Worm (Caenorhabditis elegans): ENCODE measurements around the gene sprr-1.

sprr-1 gene

DNA sequence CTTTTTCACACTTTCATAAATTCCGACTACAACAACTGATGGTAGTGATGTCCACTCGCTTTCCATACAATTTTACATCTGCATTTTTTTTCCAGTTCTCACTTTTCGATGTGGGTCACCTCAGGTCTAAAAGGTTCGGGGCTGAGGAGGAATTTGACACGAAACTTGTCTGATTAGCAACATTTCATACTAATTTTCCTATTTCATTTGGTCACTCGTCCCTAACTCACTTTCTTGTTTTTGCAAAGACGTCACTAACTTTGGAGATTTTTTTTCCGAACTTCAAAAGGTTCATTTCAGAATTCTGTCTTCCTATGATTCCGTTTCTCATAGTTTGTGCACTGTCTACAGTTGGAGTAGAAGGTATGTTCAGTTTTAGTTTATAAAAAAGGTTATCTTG lies 21.7 kb downstream of the sprr-1 start, which contains the start of gene H13N06.2:
H13N06.2 (plus strand) TSS at position 301 of the 400 bp plus-strand sequence.
- TF ChIP-seq fos-1 (tag; optimal IDR thresholded peaks at IDR 0.05): no peak
- no peak for TF ChIP-seq sox-4 (tag; optimal IDR thresholded peaks at IDR 0.05)
- TF ChIP-seq lir-3 (tag; optimal IDR thresholded peaks at IDR 0.05; ENCODE audit: poor library complexity): no peak
- no peak for TF ChIP-seq dpl-1 (GFP tag; optimal IDR thresholded peaks at IDR 0.05)
- TF ChIP-seq nhr-84 (tag; optimal IDR thresholded peaks at IDR 0.05): no peak
- no peak for TF ChIP-seq hpl-2 (GFP tag; optimal IDR thresholded peaks at IDR 0.05)
- TF ChIP-seq elt-3 (tag; optimal IDR thresholded peaks at IDR 0.05): no peak
- no peak for TF ChIP-seq lin-13 (GFP tag; optimal IDR thresholded peaks at IDR 0.05)
- TF ChIP-seq ets-5 (GFP tag; IDR thresholded peaks at IDR 0.05): no peak
- no peak for TF ChIP-seq nhr-237 (tag; optimal IDR thresholded peaks at IDR 0.05)
- TF ChIP-seq lin-15B (tag; optimal IDR thresholded peaks at IDR 0.05): no peak
- no peak for TF ChIP-seq mab-9 (GFP tag; IDR thresholded peaks at IDR 0.05)
- no peak for TF ChIP-seq lin-39 (tag; optimal IDR thresholded peaks at IDR 0.05)
- no peak for TF ChIP-seq efl-3 (GFP tag; optimal IDR thresholded peaks at IDR 0.05)

DNA sequence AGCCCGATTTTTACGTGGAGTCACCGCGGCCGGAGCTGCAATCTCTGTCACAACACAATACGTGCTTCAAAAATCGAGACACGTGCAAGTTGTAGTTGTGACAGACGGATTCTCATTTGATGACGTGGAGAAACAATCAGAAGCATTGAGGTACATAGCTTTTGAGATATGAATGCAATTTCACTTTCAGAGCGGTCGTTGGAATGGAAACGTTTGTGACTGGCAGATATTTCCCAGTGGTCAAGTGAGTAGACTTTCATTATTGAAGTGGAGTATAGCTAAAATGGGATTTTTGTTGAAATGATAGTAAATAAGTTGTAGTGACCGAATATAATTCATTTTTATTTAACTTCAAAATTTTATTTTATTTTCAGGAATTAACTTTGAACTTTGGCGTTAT lies 25.0 kb downstream of the sprr-1 start:
- TF ChIP-seq unc-98 (GFP tag; IDR thresholded peaks at IDR 0.05) (no peak), sptf-1 (tag; optimal IDR thresholded peaks at IDR 0.05) (no peak), fkh-4 (tag; optimal IDR thresholded peaks at IDR 0.05; ENCODE audit: borderline replicate concordance) (no peak), swsn-7 (tag; optimal IDR thresholded peaks at IDR 0.05) (no peak), pax-3 (tag; optimal IDR thresholded peaks at IDR 0.05) (no peak), lir-3 (tag; optimal IDR thresholded peaks at IDR 0.05; ENCODE audit: poor library complexity) (no peak), xbp-1 (tag; optimal IDR thresholded peaks at IDR 0.05) (no peak), nhr-84 (tag; optimal IDR thresholded peaks at IDR 0.05) (no peak), lsy-2 (tag; optimal IDR thresholded peaks at IDR 0.05) (no peak), nhr-85 (tag) (no peak), ztf-4 (tag; optimal IDR thresholded peaks at IDR 0.05) (no peak), ceh-63 (GFP tag; optimal IDR thresholded peaks at IDR 0.05) (no peak), nhr-20 (tag; optimal IDR thresholded peaks at IDR 0.05) (no peak), grh-1 (GFP tag; IDR thresholded peaks at IDR 0.05) (no peak), hlh-17 (GFP tag; optimal IDR thresholded peaks at IDR 0.05; ENCODE audit: borderline replicate concordance) (no peak), egl-27 (tag; optimal IDR thresholded peaks at IDR 0.05) (no peak), ces-1 (GFP tag; optimal IDR thresholded peaks at IDR 0.05) (no peak), unc-86 (tag; optimal IDR thresholded peaks at IDR 0.05) (no peak)

ce11 chrX:15492759-15493158 lies 26.7 kb downstream of the sprr-1 start:
- no peak for TF ChIP-seq nhr-84 (tag; optimal IDR thresholded peaks at IDR 0.05)
- peak; percentile 50 for TF ChIP-seq grh-1 (GFP tag; IDR thresholded peaks at IDR 0.05)
- TF ChIP-seq sptf-1 (tag; optimal IDR thresholded peaks at IDR 0.05): no peak
- no peak for TF ChIP-seq efl-3 (GFP tag; optimal IDR thresholded peaks at IDR 0.05)
- no peak for TF ChIP-seq nhr-12 (tag; optimal IDR thresholded peaks at IDR 0.05)
- TF ChIP-seq lin-14 (GFP tag; optimal IDR thresholded peaks at IDR 0.05): peak; percentile 92
- no peak for TF ChIP-seq aly-2 (tag; optimal IDR thresholded peaks at IDR 0.05)
- no peak for TF ChIP-seq nhr-237 (tag; optimal IDR thresholded peaks at IDR 0.05)
- TF ChIP-seq C04F5.9 (tag; optimal IDR thresholded peaks at IDR 0.05): no peak
- TF ChIP-seq nhr-28 (tag; optimal IDR thresholded peaks at IDR 0.05): no peak
- peak; percentile 50 for TF ChIP-seq sup-37 (GFP tag; optimal IDR thresholded peaks at IDR 0.05)
- peak; percentile 87 for TF ChIP-seq rnt-1 (tag; optimal IDR thresholded peaks at IDR 0.05)
- TF ChIP-seq lir-3 (tag; optimal IDR thresholded peaks at IDR 0.05; ENCODE audit: poor library complexity): peak; percentile 26
- TF ChIP-seq dpl-1 (GFP tag; optimal IDR thresholded peaks at IDR 0.05): peak; percentile 35 to 66 (median 64)
- no peak for TF ChIP-seq zag-1 (tag; optimal IDR thresholded peaks at IDR 0.05)
- TF ChIP-seq sox-4 (tag; optimal IDR thresholded peaks at IDR 0.05): no peak
- TF ChIP-seq ceh-82 (tag; optimal IDR thresholded peaks at IDR 0.05): peak; percentile 26 to 83 (median 72)
- peak; percentile 7 for TF ChIP-seq fkh-10 (GFP tag; optimal IDR thresholded peaks at IDR 0.05)
- TF ChIP-seq fos-1 (tag; optimal IDR thresholded peaks at IDR 0.05): no peak
- no peak for TF ChIP-seq aha-1 (tag; optimal IDR thresholded peaks at IDR 0.05)
- TF ChIP-seq jun-1 (tag; optimal IDR thresholded peaks at IDR 0.05): peak; percentile 57
- no peak for TF ChIP-seq fkh-4 (tag; optimal IDR thresholded peaks at IDR 0.05; ENCODE audit: borderline replicate concordance)
- no peak for TF ChIP-seq tlp-1 (tag; optimal IDR thresholded peaks at IDR 0.05)
- no peak for TF ChIP-seq egl-27 (tag; optimal IDR thresholded peaks at IDR 0.05)
- TF ChIP-seq nhr-19 (GFP tag; conservative IDR thresholded peaks at IDR 0.05): peak; percentile 64
- TF ChIP-seq ceh-88 (GFP tag; IDR thresholded peaks at IDR 0.05): peak; percentile 28; the same call in 1 of the 2 replicates
- no peak for TF ChIP-seq nhr-76 (tag; optimal IDR thresholded peaks at IDR 0.05)
- peak; percentile 26 for TF ChIP-seq pax-3 (tag; optimal IDR thresholded peaks at IDR 0.05)
- TF ChIP-seq nhr-85 (tag): peak; percentile 88
- TF ChIP-seq xbp-1 (tag; optimal IDR thresholded peaks at IDR 0.05): peak; percentile 64
- no peak for TF ChIP-seq ceh-63 (GFP tag; optimal IDR thresholded peaks at IDR 0.05)
- peak; percentile 41 for TF ChIP-seq F16B12.6 (tag; optimal IDR thresholded peaks at IDR 0.05)
- TF ChIP-seq nhr-47 (tag; optimal IDR thresholded peaks at IDR 0.05): peak; percentile 75

Measured in whole organism, L1 larva.